Fruit fly (Drosophila melanogaster) whole organism, wandering third instar larva: ENCODE data around the gene Ubc84D.

Experiments used
- Abd-B ChIP-seq: fragments of >200 bp; optimal IDR thresholded peaks from 2 replicates; lab custom pipeline; 2017; ENCODE audit warnings: missing biosample characterization, missing genetic modification characterization
- CG32264 ChIP-seq: fragments of 200-800 bp; sonication (Bioruptor generic); optimal IDR thresholded peaks from 2 replicates; lab custom pipeline; 2016; ENCODE audit warnings: missing biosample characterization, missing genetic modification characterization
- CG9705 ChIP-seq: fragments of 200-800 bp; sonication (Bioruptor generic); optimal IDR thresholded peaks from 2 replicates; lab custom pipeline; 2018; ENCODE audit warnings: missing biosample characterization, mild to moderate bottlenecking, missing genetic modification characterization
- CrebA ChIP-seq: fragments of 200-800 bp; sonication (Bioruptor generic); optimal IDR thresholded peaks from 2 replicates; lab custom pipeline; 2016; ENCODE audit warnings: missing biosample characterization, mild to moderate bottlenecking, missing genetic modification characterization, borderline replicate concordance
- Dfd ChIP-seq: fragments of >200 bp; optimal IDR thresholded peaks from 2 replicates; lab custom pipeline; 2017; ENCODE audit warnings: missing biosample characterization, missing genetic modification characterization
- Dif ChIP-seq: fragments of 200-275, 200-300 bp; sonication (Bioruptor generic); optimal IDR thresholded peaks from 2 replicates; lab custom pipeline; 2018; ENCODE audit warnings: missing biosample characterization, missing genetic modification characterization; ENCODE audit not compliant: partially characterized antibody
- HLH106 ChIP-seq: fragments of 200-800 bp; optimal IDR thresholded peaks from 3 replicates; lab custom pipeline; 2019; ENCODE audit warnings: missing biosample characterization, mild to moderate bottlenecking, missing genetic modification characterization, moderate library complexity
- Hr78 ChIP-seq: fragments of >200 bp; optimal IDR thresholded peaks from 2 replicates; lab custom pipeline; 2017; ENCODE audit warnings: missing biosample characterization, missing genetic modification characterization
- Hr83 ChIP-seq: fragments of 200-300 bp; sonication (Bioruptor generic); optimal IDR thresholded peaks from 2 replicates; lab custom pipeline; 2016; ENCODE audit warnings: missing biosample characterization, mild to moderate bottlenecking, missing genetic modification characterization, moderate library complexity; ENCODE audit not compliant: poor library complexity, severe bottlenecking
- Jra ChIP-seq: sonication (Bioruptor generic); optimal IDR thresholded peaks from 2 replicates; lab custom pipeline; 2016; ENCODE audit warnings: missing biosample characterization, missing genetic modification characterization
- Myc ChIP-seq: fragments of >200 bp; optimal IDR thresholded peaks from 2 replicates; lab custom pipeline; 2017
- N ChIP-seq: fragments of >200 bp; optimal IDR thresholded peaks from 2 replicates; lab custom pipeline; 2018; ENCODE audit warnings: missing biosample characterization, missing external identifiers, missing genetic modification characterization
- OdsH ChIP-seq: fragments of 200-800 bp; sonication (Bioruptor generic); optimal IDR thresholded peaks from 2 replicates; lab custom pipeline; 2016; ENCODE audit warnings: missing biosample characterization, mild to moderate bottlenecking, missing genetic modification characterization
- Rel ChIP-seq, 2 experiments: fragments of 200-800 bp; sonication (Bioruptor generic) in 1 of 2; optimal IDR thresholded peaks; 2 replicates in 1 of 2; 3 replicates in 1 of 2; lab custom pipeline; 2016 to 2019; ENCODE audit warnings: mild to moderate bottlenecking in 2 of 2, missing biosample characterization in 2 of 2, missing genetic modification characterization in 2 of 2, moderate library complexity in 1 of 2
- Sp1 ChIP-seq: fragments of 200-800 bp; sonication (Bioruptor generic); optimal IDR thresholded peaks from 3 replicates; lab custom pipeline; 2019; ENCODE audit warnings: missing biosample characterization, mild to moderate bottlenecking, missing genetic modification characterization, moderate library complexity
- Vsx2 ChIP-seq: fragments of 200-300, 225-300 bp; sonication (Bioruptor generic); optimal IDR thresholded peaks from 2 replicates; lab custom pipeline; 2018; ENCODE audit warnings: missing biosample characterization, missing genetic modification characterization; ENCODE audit not compliant: partially characterized antibody
- br ChIP-seq: fragments of 200-800 bp; sonication (Bioruptor generic); optimal IDR thresholded peaks from 2 replicates; lab custom pipeline; 2016; ENCODE audit warnings: missing biosample characterization, missing genetic modification characterization
- brk ChIP-seq: fragments of 200-800 bp; sonication (Bioruptor generic); optimal IDR thresholded peaks from 2 replicates; lab custom pipeline; 2016; ENCODE audit warnings: missing biosample characterization, mild to moderate bottlenecking, missing genetic modification characterization
- dl ChIP-seq, 2 experiments: fragments of 175-275, 200-275 bp in 1 of 2; fragments of 200-275 bp in 1 of 2; sonication (Bioruptor generic); optimal IDR thresholded peaks; lab custom pipeline; 2018; ENCODE audit warnings: mild to moderate bottlenecking in 2 of 2, missing biosample characterization in 2 of 2, missing genetic modification characterization in 2 of 2, moderate library complexity in 2 of 2; ENCODE audit not compliant: partially characterized antibody in 2 of 2, insufficient read depth in 1 of 2
- dsf ChIP-seq: sonication (Bioruptor generic); optimal IDR thresholded peaks from 2 replicates; lab custom pipeline; 2016; ENCODE audit warnings: missing biosample characterization, missing genetic modification characterization, borderline replicate concordance
- ey ChIP-seq: fragments of 200-800 bp; sonication (Bioruptor generic); optimal IDR thresholded peaks from 2 replicates; lab custom pipeline; 2016; ENCODE audit warnings: missing biosample characterization, missing genetic modification characterization
- foxo ChIP-seq, 2 experiments: fragments of 200-800 bp; sonication (Bioruptor generic); optimal IDR thresholded peaks; 2 replicates in 1 of 2; 3 replicates in 1 of 2; lab custom pipeline; 2016 to 2017; ENCODE audit warnings: missing biosample characterization in 2 of 2, missing genetic modification characterization in 2 of 2
- fru ChIP-seq: fragments of 200-800 bp; sonication (Bioruptor generic); optimal IDR thresholded peaks from 3 replicates; lab custom pipeline; 2016; ENCODE audit warnings: missing biosample characterization, mild to moderate bottlenecking, missing genetic modification characterization
- h ChIP-seq: fragments of 200-800 bp; sonication (Bioruptor generic); optimal IDR thresholded peaks from 3 replicates; lab custom pipeline; 2016; ENCODE audit warnings: missing biosample characterization, mild to moderate bottlenecking, missing genetic modification characterization
- jim ChIP-seq: fragments of 175-275, 200-325 bp; sonication (Bioruptor generic); optimal IDR thresholded peaks from 2 replicates; lab custom pipeline; 2016; ENCODE audit warnings: missing biosample characterization, mild to moderate bottlenecking, missing genetic modification characterization
- lola ChIP-seq: fragments of >200 bp; optimal IDR thresholded peaks from 2 replicates; lab custom pipeline; 2017; ENCODE audit warnings: missing biosample characterization, missing genetic modification characterization
- pan ChIP-seq: fragments of >200 bp; optimal IDR thresholded peaks from 2 replicates; lab custom pipeline; 2017
- psq ChIP-seq: fragments of 200-800 bp; sonication (Bioruptor generic); optimal IDR thresholded peaks from 3 replicates; lab custom pipeline; 2017; ENCODE audit warnings: missing biosample characterization, mild to moderate bottlenecking, missing genetic modification characterization, moderate library complexity
- rgr ChIP-seq: fragments of 200-800 bp; sonication (Bioruptor generic); optimal IDR thresholded peaks from 3 replicates; lab custom pipeline; 2016; ENCODE audit warnings: missing biosample characterization, mild to moderate bottlenecking, missing genetic modification characterization
- sage ChIP-seq: fragments of 200-800 bp; sonication (Bioruptor generic); optimal IDR thresholded peaks from 2 replicates; lab custom pipeline; 2016; ENCODE audit warnings: missing biosample characterization, mild to moderate bottlenecking, missing genetic modification characterization
- sv ChIP-seq: fragments of 200-800 bp; sonication (Bioruptor generic); optimal IDR thresholded peaks from 3 replicates; lab custom pipeline; 2016; ENCODE audit warnings: missing biosample characterization, missing genetic modification characterization
- woc ChIP-seq: sonication (Bioruptor generic); optimal IDR thresholded peaks from 2 replicates; lab custom pipeline; 2016; ENCODE audit warnings: missing biosample characterization, mild to moderate bottlenecking, missing genetic modification characterization

The Ubc84D gene

DNA sequence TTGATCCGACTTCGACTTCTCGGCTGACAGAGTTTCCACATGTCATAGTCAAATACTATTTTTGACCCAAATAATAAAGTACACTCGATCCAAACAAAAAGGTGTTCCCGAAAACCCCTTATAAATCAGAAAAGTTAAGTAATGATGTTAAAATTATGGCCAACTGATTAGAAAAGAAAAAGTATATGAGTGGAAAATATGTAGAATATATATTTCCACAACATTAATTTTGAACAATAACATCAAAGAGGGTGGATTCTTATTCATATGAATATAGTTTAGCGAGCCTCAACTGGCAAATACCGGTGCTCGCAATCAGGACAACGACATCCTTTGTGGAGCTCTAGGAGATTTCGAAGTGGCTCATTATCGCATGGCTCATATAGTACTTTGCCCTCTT, 9.4 kb upstream of the Ubc84D start, which contains the start of gene alpha-Est6:
Gene alpha-Est6 (minus strand): TSS at position 101 of the 400 bp plus-strand sequence.
- TF ChIP-seq pan = no peak
- no peak for TF ChIP-seq CrebA
- TF ChIP-seq Hr78 (GFP tag; lab: Kevin White, UChicago) = no peak
- no peak for TF ChIP-seq OdsH (GFP tag; lab: Kevin White, UChicago)
- no peak for TF ChIP-seq br
- no peak for TF ChIP-seq fru (GFP tag; lab: Kevin White, UChicago)
- TF ChIP-seq HLH106 (tag; lab: Kevin White, UChicago) = no peak
- no peak for TF ChIP-seq Hr83 (GFP tag; lab: Kevin White, UChicago)
- no peak for TF ChIP-seq Vsx2 (GFP tag; lab: Kevin White, UChicago)
- TF ChIP-seq Abd-B = no peak
- TF ChIP-seq N (GFP tag; lab: Kevin White, UChicago) = no peak
- TF ChIP-seq, all 38 proteins: peak for 0

DNA sequence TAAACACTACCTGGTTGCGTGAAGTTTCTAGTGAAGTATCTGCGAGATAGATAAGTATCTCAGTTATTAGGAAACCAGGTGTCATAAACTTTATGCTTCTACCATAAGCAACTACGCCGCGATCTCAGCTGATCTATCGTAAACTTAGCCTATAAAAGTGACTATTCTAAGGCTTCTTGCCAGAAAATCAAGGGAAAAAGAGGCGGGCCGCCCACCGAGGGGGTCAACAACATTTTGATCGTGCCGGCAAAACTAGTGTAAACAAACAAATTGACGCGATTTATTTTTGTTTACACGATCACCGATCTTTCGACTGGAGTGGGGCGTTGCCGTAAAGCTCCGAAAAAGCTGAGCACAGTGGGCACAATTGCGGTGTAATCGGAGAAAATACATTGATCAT, 4.9 kb upstream of the Ubc84D start:
- no peak for TF ChIP-seq brk (GFP tag; lab: Kevin White, UChicago)
- TF ChIP-seq h (GFP tag; lab: Kevin White, UChicago) = no peak
- TF ChIP-seq sage (GFP tag; lab: Kevin White, UChicago) = no peak
- no peak for TF ChIP-seq N (GFP tag; lab: Kevin White, UChicago)
- no peak for TF ChIP-seq Rel (GFP tag; optimal IDR thresholded peaks at IDR 0.05; lab: Kevin White, UChicago)
- no peak for TF ChIP-seq Rel (tag; optimal IDR thresholded peaks at IDR 0.05; lab: Kevin White, UChicago)
- TF ChIP-seq pan = no peak
- no peak for TF ChIP-seq foxo (GFP tag; optimal IDR thresholded peaks at IDR 0.05; lab: Kevin White, UChicago)

DNA sequence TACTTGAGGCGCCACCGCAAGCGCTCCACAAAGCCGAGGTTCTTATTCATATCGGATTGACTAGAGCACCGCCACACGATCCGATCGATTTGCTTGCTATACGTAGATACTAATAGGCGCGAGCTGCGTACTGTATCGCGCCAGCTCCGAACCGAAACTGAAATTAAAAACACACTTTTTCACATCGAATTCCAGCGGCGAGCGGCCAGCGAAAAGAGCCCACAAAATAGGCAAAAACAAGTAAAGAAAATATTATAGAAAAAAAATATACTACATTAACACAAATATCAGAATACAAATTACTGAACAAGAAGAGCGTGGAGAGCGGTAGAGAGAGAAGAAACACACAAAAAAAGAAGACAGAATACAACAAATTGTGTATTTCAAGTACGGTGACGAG, 4.3 kb upstream of the Ubc84D start, which contains the start of gene alpha-Est7:
Gene alpha-Est7 (minus strand): TSS at position 160 of the 400 bp plus-strand sequence.
- TF ChIP-seq lola (GFP tag; lab: Kevin White, UChicago) (no peak), rgr (GFP tag; lab: Kevin White, UChicago) (no peak), pan (no peak), woc (GFP tag; lab: Kevin White, UChicago) (no peak), CrebA (peak; percentile 84), Myc (lab: Kevin White, UChicago) (no peak), Abd-B (no peak), CG32264 (no peak), sage (GFP tag; lab: Kevin White, UChicago) (no peak), Jra (GFP tag; lab: Kevin White, UChicago) (no peak), foxo (GFP tag; optimal IDR thresholded peaks at IDR 0.05; lab: Kevin White, UChicago) (no peak), dl (GFP tag; optimal IDR thresholded peaks at IDR 0.05; lab: Kevin White, UChicago; ENCODE audit: insufficient read depth in 1 of 2, partially characterized antibody in 2 of 2) (no peak), CG9705 (no peak), dsf (GFP tag; lab: Kevin White, UChicago) (no peak), OdsH (GFP tag; lab: Kevin White, UChicago) (no peak), Rel (GFP tag; optimal IDR thresholded peaks at IDR 0.05; lab: Kevin White, UChicago) (peak; percentile 30), Rel (tag; optimal IDR thresholded peaks at IDR 0.05; lab: Kevin White, UChicago) (peak; percentile 38), Sp1 (peak; percentile 31), Dif (GFP tag; lab: Kevin White, UChicago) (no peak), brk (GFP tag; lab: Kevin White, UChicago) (no peak), Dfd (GFP tag; lab: Kevin White, UChicago) (no peak), N (GFP tag; lab: Kevin White, UChicago) (no peak), Vsx2 (GFP tag; lab: Kevin White, UChicago) (no peak), h (GFP tag; lab: Kevin White, UChicago) (no peak), ey (no peak), psq (GFP tag; lab: Kevin White, UChicago) (peak; percentile 45), Hr83 (GFP tag; lab: Kevin White, UChicago) (no peak)
- TF ChIP-seq, all 38 proteins: peak for 4

DNA sequence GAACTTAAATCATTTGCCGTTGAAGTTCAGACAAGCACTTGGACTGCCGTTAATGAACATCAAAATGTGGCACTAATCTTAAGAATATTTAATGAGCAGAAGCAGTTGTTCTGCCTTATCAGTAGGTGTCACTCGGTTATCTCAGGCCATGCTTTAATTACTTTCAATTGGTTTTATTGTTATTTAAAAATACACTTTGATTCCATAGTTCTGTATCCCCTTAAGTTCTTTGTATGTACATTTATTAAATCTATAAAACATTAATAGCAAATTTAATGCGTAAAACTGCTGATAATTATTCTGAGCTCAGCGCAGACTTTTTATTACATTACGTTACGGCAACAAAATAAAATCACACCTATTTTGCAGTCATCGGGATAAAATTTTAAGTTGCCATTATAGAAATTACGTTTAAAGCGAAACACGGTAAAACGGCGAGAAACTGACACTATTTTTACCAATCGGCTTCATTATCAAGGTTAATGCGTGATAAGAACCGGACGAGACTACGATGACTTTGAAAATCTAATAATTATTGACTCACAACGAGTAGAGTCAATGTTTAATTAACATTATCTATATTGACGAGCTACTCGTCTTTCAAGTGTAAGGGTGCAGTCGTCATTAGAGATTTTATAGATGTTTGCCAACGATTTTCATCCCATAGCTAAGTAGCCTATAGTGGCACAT, 3.2 kb upstream of the Ubc84D start:
- TF ChIP-seq sv (no peak), jim (GFP tag; lab: Kevin White, UChicago) (no peak)
